Worm (Caenorhabditis elegans): Measurements from ENCODE around the gene jhdm-1.
A peak's percentile ranks its signal among the peaks of the same experiment; 100 is the strongest.

ce11 chrIII:6420995-6421404, 33.3 kb upstream of the jhdm-1 start:
- 0 out of 2 replicates have a peak, but pooled peaks have one; percentile 8 for TF ChIP-seq flt-1 (GFP tag; IDR thresholded peaks at IDR 0.05)
- TF ChIP-seq tab-1 (GFP tag; IDR thresholded peaks at IDR 0.05), result no peak
- TF ChIP-seq ztf-23 (GFP tag; IDR thresholded peaks at IDR 0.05), result no peak
- TF ChIP-seq ztf-29 (GFP tag; IDR thresholded peaks at IDR 0.05), result peak; percentile 39; the same call in 1 of the 2 replicates
- no peak for TF ChIP-seq T22C8.4 (GFP tag; IDR thresholded peaks at IDR 0.05)
- TF ChIP-seq klf-2 (GFP tag; conservative IDR thresholded peaks at IDR 0.05), result no peak
- peak; percentile 33 for TF ChIP-seq cog-1 (tag; optimal IDR thresholded peaks at IDR 0.05)
